Worm (Caenorhabditis elegans): ENCODE results near the gene exc-13.

ce11 chrV:7321915-7322314 lies 43.1 kb upstream of the exc-13 start, which contains the start of gene F10G2.10:
- TF ChIP-seq cog-1 (tag; optimal IDR thresholded peaks at IDR 0.05): no peak
- TF ChIP-seq ztf-23 (GFP tag; IDR thresholded peaks at IDR 0.05): no peak
- TF ChIP-seq T22C8.4 (GFP tag; IDR thresholded peaks at IDR 0.05): no peak
- TF ChIP-seq klf-2 (GFP tag; conservative IDR thresholded peaks at IDR 0.05): no peak
- TF ChIP-seq flt-1 (GFP tag; IDR thresholded peaks at IDR 0.05): no peak

Measured in whole organism, midembryonic.